Worm (Caenorhabditis elegans): ENCODE measurements around the gene C34E7.3.
A peak's percentile ranks its signal among the peaks of the same experiment; 100 is the strongest.

The C34E7.3 gene

DNA sequence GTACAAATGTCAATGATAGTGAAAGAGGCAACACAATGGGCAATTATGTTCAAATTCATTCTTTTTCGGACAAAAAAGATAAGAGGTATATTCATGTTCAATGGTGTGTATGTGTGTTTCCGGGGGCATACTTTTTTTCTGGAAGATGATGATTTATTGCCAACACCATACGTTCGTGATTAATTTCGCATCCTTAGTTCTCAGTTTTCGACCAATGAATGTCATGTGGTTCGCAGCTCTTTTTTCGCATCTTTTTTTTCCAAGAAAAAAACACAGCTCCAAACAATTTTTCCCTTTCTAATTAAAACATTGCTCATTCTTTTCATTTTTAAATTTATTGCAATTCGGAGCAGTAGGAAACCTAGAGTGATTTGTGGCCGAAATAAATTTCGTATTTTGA is 1.3 kb upstream of the C34E7.3 start:
- TF ChIP-seq fkh-6 (tag; optimal IDR thresholded peaks at IDR 0.05) (no peak), ceh-30 (tag; optimal IDR thresholded peaks at IDR 0.05) (no peak), lim-6 (tag; optimal IDR thresholded peaks at IDR 0.05) (no peak), C08G9.2 (tag; optimal IDR thresholded peaks at IDR 0.05) (no peak), nhr-11 (tag; optimal IDR thresholded peaks at IDR 0.05) (no peak), hlh-15 (tag; optimal IDR thresholded peaks at IDR 0.05) (no peak), pha-2 (tag; optimal IDR thresholded peaks at IDR 0.05) (no peak), odd-2 (tag; optimal IDR thresholded peaks at IDR 0.05) (no peak), nhr-232 (tag; optimal IDR thresholded peaks at IDR 0.05) (no peak), K02D7.2 (tag; optimal IDR thresholded peaks at IDR 0.05) (no peak), pax-1 (tag; optimal IDR thresholded peaks at IDR 0.05) (no peak), fax-1 (tag; optimal IDR thresholded peaks at IDR 0.05) (no peak), pat-9 (tag; optimal IDR thresholded peaks at IDR 0.05) (no peak), elt-4 (tag; optimal IDR thresholded peaks at IDR 0.05) (no peak), ets-4 (tag; optimal IDR thresholded peaks at IDR 0.05) (no peak), ceh-9 (tag; optimal IDR thresholded peaks at IDR 0.05) (no peak), pha-4 (tag; optimal IDR thresholded peaks at IDR 0.05) (no peak), sox-2 (GFP tag; IDR thresholded peaks at IDR 0.05) (no peak), Y22D7AL.16 (tag; optimal IDR thresholded peaks at IDR 0.05) (no peak), sox-4 (tag; optimal IDR thresholded peaks at IDR 0.05) (no peak)

DNA sequence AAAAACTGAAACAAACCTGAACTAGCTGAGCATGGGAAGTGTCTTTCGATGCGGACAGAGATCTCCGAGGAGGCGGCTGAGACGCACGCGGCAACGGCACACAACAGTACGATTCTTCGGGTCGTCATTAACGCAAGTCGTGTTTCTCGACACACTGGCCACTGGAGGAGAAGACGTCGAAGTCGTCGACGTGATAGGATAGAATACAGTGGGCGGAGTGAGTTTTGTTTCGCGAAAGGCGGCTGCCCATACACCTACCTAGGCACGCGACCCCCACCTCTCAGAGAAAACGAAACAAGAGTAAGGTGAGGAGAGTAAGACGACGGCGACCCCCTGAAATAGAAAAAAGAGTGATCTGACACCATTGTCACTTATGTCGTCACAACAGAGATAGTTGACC is 4.7 kb downstream of the C34E7.3 start, which contains the start of gene gmap-1:
Gene gmap-1 (minus strand): TSS at position 211 of the 400 bp plus-strand sequence.
- TF ChIP-seq pax-1 (tag; optimal IDR thresholded peaks at IDR 0.05) (no peak), unc-42 (tag; optimal IDR thresholded peaks at IDR 0.05) (no peak), madf-2 (tag; optimal IDR thresholded peaks at IDR 0.05) (no peak), dve-1 (tag; optimal IDR thresholded peaks at IDR 0.05) (no peak), unc-3 (GFP tag; conservative IDR thresholded peaks at IDR 0.05) (no peak), unc-3 (tag; optimal IDR thresholded peaks at IDR 0.05) (no peak), nfya-1 (tag; optimal IDR thresholded peaks at IDR 0.05) (no peak), sdc-2 (tag; optimal IDR thresholded peaks at IDR 0.05) (no peak), odd-2 (tag; optimal IDR thresholded peaks at IDR 0.05) (no peak), ceh-45 (GFP tag; IDR thresholded peaks at IDR 0.05) (no peak)

DNA sequence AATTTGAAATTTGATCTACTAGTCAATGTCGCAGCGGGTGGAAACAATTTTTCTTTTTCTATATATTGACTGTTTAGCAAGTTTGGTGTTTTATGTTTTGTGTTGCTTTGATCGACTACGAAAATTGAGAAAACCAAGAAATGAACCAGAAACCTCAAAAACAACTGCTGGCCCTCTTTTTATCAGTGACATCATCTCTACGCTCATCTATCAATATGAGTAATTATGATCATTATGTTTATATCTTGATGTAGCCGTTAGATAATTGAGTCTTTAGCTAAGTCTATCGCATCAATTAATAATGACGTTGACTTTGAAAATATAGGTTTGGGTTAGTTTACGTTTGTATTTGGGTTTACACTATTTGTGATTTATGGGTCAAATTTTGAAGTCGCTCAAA is 5.6 kb downstream of the C34E7.3 start:
- TF ChIP-seq gmeb-2 (tag; optimal IDR thresholded peaks at IDR 0.05) (no peak), unc-3 (GFP tag; conservative IDR thresholded peaks at IDR 0.05) (no peak), unc-3 (tag; optimal IDR thresholded peaks at IDR 0.05) (no peak), unc-55 (GFP tag; optimal IDR thresholded peaks at IDR 0.05) (peak; percentile 52)

DNA sequence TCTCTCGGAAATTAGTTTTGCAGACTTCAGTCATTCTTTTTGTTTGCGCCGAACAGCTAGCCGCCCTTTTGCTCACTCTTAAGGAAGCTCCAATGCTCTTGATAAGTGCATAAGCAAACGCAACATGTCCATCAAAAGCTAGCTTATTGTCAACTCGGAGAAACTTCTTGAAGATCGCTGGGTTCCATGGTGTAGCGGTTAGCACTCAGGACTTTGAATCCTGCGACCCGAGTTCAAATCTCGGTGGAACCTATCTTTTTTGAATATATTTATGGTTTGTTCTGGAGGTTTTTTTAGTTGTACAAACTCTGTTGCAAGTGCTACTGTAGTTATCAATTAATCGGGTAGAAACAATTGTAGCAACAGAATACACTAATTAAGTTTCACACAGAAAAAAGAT is 7.5 kb downstream of the C34E7.3 start:
- TF ChIP-seq elt-2 (tag; optimal IDR thresholded peaks at IDR 0.05) (no peak), unc-86 (tag; optimal IDR thresholded peaks at IDR 0.05) (no peak), pha-4 (tag; optimal IDR thresholded peaks at IDR 0.05) (no peak), ceh-19 (GFP tag; optimal IDR thresholded peaks at IDR 0.05) (no peak)

ce11 chrX:12940811-12941210 is 10.8 kb downstream of the C34E7.3 start, which contains the start of gene gmap-3:
Gene gmap-3 (minus strand): TSS chrX:12940958.
- TF ChIP-seq syd-9 (tag; optimal IDR thresholded peaks at IDR 0.05) (no peak), ceh-22 (tag; optimal IDR thresholded peaks at IDR 0.05) (no peak), pat-9 (tag; optimal IDR thresholded peaks at IDR 0.05) (no peak), pqm-1 (tag; optimal IDR thresholded peaks at IDR 0.05) (no peak), dve-1 (tag; optimal IDR thresholded peaks at IDR 0.05) (no peak), npax-4 (tag; optimal IDR thresholded peaks at IDR 0.05) (no peak), F13H6.1 (tag; optimal IDR thresholded peaks at IDR 0.05) (no peak), unc-3 (GFP tag; conservative IDR thresholded peaks at IDR 0.05) (no peak), unc-3 (tag; optimal IDR thresholded peaks at IDR 0.05) (no peak), pros-1 (tag; optimal IDR thresholded peaks at IDR 0.05) (no peak), sox-4 (tag; optimal IDR thresholded peaks at IDR 0.05) (no peak), ceh-9 (tag; optimal IDR thresholded peaks at IDR 0.05) (no peak), ceh-48 (tag; optimal IDR thresholded peaks at IDR 0.05) (no peak), T23F11.4 (GFP tag; optimal IDR thresholded peaks at IDR 0.05) (no peak), mec-3 (tag; optimal IDR thresholded peaks at IDR 0.05; ENCODE audit: borderline replicate concordance) (no peak)
